Worm (Caenorhabditis elegans): ENCODE data around the gene trr-1.

trr-1 gene

ce11 chrII:11695161-11695944, 19.6 kb upstream of the trr-1 start, which contains the start of gene tars-1:
Gene tars-1 (minus strand): TSS chrII:11695657.
- peak; percentile 3 for TF ChIP-seq sma-3 (GFP tag; optimal IDR thresholded peaks at IDR 0.05)

- no peak for TF ChIP-seq ama-1 (optimal IDR thresholded peaks at IDR 0.05)
- TF ChIP-seq lin-39 (tag; optimal IDR thresholded peaks at IDR 0.05) = no peak
- TF ChIP-seq blmp-1 (tag; optimal IDR thresholded peaks at IDR 0.05; ENCODE audit: insufficient read depth) = no peak
- no peak for TF ChIP-seq elt-1 (tag; optimal IDR thresholded peaks at IDR 0.05)
- peak; percentile 2 for TF ChIP-seq fos-1 (tag; optimal IDR thresholded peaks at IDR 0.05)
- peak; percentile 44 for TF ChIP-seq C34F6.9 (tag; optimal IDR thresholded peaks at IDR 0.05)
- TF ChIP-seq crh-2 (tag; optimal IDR thresholded peaks at IDR 0.05) = peak; percentile 27
- TF ChIP-seq ztf-4 (tag; optimal IDR thresholded peaks at IDR 0.05) = no peak
- TF ChIP-seq nhr-10 (tag; optimal IDR thresholded peaks at IDR 0.05) = no peak
- TF ChIP-seq mab-5 (tag; optimal IDR thresholded peaks at IDR 0.05) = no peak
- no peak for TF ChIP-seq ceh-16 (tag; optimal IDR thresholded peaks at IDR 0.05)
- peak; percentile 8 for TF ChIP-seq nhr-25 (tag; optimal IDR thresholded peaks at IDR 0.05)
- peak; percentile 50 for TF ChIP-seq unc-55 (GFP tag; optimal IDR thresholded peaks at IDR 0.05)
- TF ChIP-seq gmeb-1 (tag; optimal IDR thresholded peaks at IDR 0.05) = peak; percentile 16
- no peak for TF ChIP-seq mdl-1 (tag; optimal IDR thresholded peaks at IDR 0.05)
- no peak for TF ChIP-seq nhr-11 (tag; optimal IDR thresholded peaks at IDR 0.05)
- no peak for TF ChIP-seq nhr-12 (tag; optimal IDR thresholded peaks at IDR 0.05)
- TF ChIP-seq dmd-4 (tag; optimal IDR thresholded peaks at IDR 0.05) = no peak
- TF ChIP-seq Y55F3AM.14 (GFP tag; optimal IDR thresholded peaks at IDR 0.05) = no peak
- no peak for TF ChIP-seq ztf-1 (GFP tag; conservative IDR thresholded peaks at IDR 0.05)
- no peak for TF ChIP-seq ztf-11 (tag; optimal IDR thresholded peaks at IDR 0.05)
- TF ChIP-seq lsy-2 (tag; optimal IDR thresholded peaks at IDR 0.05) = peak in 1 of 2 experiments; percentile 56
- peak; percentile 42 for TF ChIP-seq nhr-129 (tag; optimal IDR thresholded peaks at IDR 0.05)
Observed at ce11 chrII:11694432-11694831, 18.7 kb upstream of the trr-1 start.

- no peak for TF ChIP-seq gmeb-1 (tag; optimal IDR thresholded peaks at IDR 0.05)
- TF ChIP-seq nhr-12 (tag; optimal IDR thresholded peaks at IDR 0.05) = no peak
- no peak for TF ChIP-seq nhr-6 (tag; optimal IDR thresholded peaks at IDR 0.05)
- TF ChIP-seq C34F6.9 (tag; optimal IDR thresholded peaks at IDR 0.05) = no peak
- no peak for TF ChIP-seq ama-1 (optimal IDR thresholded peaks at IDR 0.05)
- TF ChIP-seq dmd-4 (tag; optimal IDR thresholded peaks at IDR 0.05) = no peak
- TF ChIP-seq sma-3 (GFP tag; optimal IDR thresholded peaks at IDR 0.05) = no peak
- no peak for TF ChIP-seq nhr-77 (tag; optimal IDR thresholded peaks at IDR 0.05)
- TF ChIP-seq skn-1 (tag; optimal IDR thresholded peaks at IDR 0.05) = no peak
- no peak for TF ChIP-seq mab-5 (tag; optimal IDR thresholded peaks at IDR 0.05)
- TF ChIP-seq lin-11 (tag; optimal IDR thresholded peaks at IDR 0.05) = no peak
- TF ChIP-seq R02D3.7 (tag; optimal IDR thresholded peaks at IDR 0.05) = no peak
- TF ChIP-seq elt-1 (tag; optimal IDR thresholded peaks at IDR 0.05) = no peak
- TF ChIP-seq blmp-1 (tag; optimal IDR thresholded peaks at IDR 0.05; ENCODE audit: insufficient read depth) = no peak
- no peak for TF ChIP-seq crh-2 (tag; optimal IDR thresholded peaks at IDR 0.05)
Observed at ce11 chrII:11690868-11691267, 15.1 kb upstream of the trr-1 start.

- TF ChIP-seq alr-1 (tag; optimal IDR thresholded peaks at IDR 0.05) (no peak), skn-1 (tag; optimal IDR thresholded peaks at IDR 0.05) (no peak), nhr-12 (tag; optimal IDR thresholded peaks at IDR 0.05) (no peak), R02D3.7 (tag; optimal IDR thresholded peaks at IDR 0.05) (no peak), nhr-6 (tag; optimal IDR thresholded peaks at IDR 0.05) (no peak), ztf-1 (GFP tag; conservative IDR thresholded peaks at IDR 0.05) (no peak), unc-62 (GFP tag; optimal IDR thresholded peaks at IDR 0.05) (no peak), ztf-11 (tag; optimal IDR thresholded peaks at IDR 0.05) (no peak), lin-13 (GFP tag; optimal IDR thresholded peaks at IDR 0.05) (no peak), mbf-1 (tag; optimal IDR thresholded peaks at IDR 0.05) (no peak), nhr-129 (tag; optimal IDR thresholded peaks at IDR 0.05) (no peak), ZK546.5 (tag; optimal IDR thresholded peaks at IDR 0.05) (no peak), ama-1 (optimal IDR thresholded peaks at IDR 0.05) (no peak), ceh-16 (tag; optimal IDR thresholded peaks at IDR 0.05) (no peak), fos-1 (tag; optimal IDR thresholded peaks at IDR 0.05) (no peak)
Observed at ce11 chrII:11689941-11690340, 14.2 kb upstream of the trr-1 start.

All from whole organism, L2 larva.